Worm (Caenorhabditis elegans): ENCODE measurements around the gene fbxa-182.
A peak's percentile ranks its signal among the peaks of the same experiment; 100 is the strongest.

fbxa-182 gene

DNA sequence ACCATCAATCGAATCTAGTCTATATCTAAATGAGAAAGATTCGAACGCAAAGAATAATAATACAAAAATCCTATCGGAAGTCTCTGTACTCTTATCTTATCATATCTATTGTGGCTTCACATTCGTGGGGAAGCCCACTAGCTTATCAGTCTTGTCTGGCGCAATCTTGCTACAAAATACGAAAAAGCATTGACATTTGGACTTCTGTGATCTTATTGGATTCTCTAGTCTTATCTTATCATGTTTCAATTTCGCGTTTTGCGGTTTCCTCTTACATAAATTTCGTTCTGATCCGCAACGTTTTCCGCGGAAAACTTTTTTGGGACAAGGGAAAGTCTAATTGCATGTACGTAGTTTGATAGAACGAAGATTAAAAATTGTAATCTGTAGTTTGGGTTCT, 12.7 kb downstream of the fbxa-182 start:
- peak; percentile 77 for TF ChIP-seq nhr-21 (tag; optimal IDR thresholded peaks at IDR 0.05)
- TF ChIP-seq nhr-237 (tag; optimal IDR thresholded peaks at IDR 0.05) = no peak
- no peak for TF ChIP-seq nhr-77 (tag; optimal IDR thresholded peaks at IDR 0.05)
- TF ChIP-seq zag-1 (tag; optimal IDR thresholded peaks at IDR 0.05) = no peak

DNA sequence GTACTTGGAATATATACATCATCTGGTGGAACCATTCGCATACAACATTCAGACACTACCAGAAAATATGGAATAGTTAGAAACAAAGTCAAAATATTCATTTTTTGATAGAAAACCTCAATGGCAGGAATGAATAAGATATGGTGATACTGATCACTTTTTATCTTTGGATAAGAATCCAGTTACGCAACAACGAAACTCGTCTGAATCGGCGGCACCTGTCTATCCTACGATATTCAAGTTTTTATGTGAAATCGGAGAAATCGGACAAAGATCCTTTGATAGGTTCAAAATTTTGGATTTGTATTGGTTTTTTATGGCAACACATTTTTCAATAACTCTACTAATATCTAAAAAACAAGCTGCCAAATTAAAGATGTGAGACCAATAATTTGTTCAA, 13.7 kb downstream of the fbxa-182 start, which contains the start of gene F16G10.14:
Gene F16G10.14, minus strand, starts transcription at position 101 of the 400 bp plus-strand sequence.
- no peak for TF ChIP-seq egl-27 (tag; optimal IDR thresholded peaks at IDR 0.05)
- TF ChIP-seq zag-1 (tag; optimal IDR thresholded peaks at IDR 0.05) = no peak
- no peak for TF ChIP-seq mdl-1 (tag; optimal IDR thresholded peaks at IDR 0.05)
- TF ChIP-seq nhr-11 (tag; optimal IDR thresholded peaks at IDR 0.05) = no peak
- TF ChIP-seq sma-9 (GFP tag; optimal IDR thresholded peaks at IDR 0.05) = no peak
- no peak for TF ChIP-seq sma-9 (tag; optimal IDR thresholded peaks at IDR 0.05)

DNA sequence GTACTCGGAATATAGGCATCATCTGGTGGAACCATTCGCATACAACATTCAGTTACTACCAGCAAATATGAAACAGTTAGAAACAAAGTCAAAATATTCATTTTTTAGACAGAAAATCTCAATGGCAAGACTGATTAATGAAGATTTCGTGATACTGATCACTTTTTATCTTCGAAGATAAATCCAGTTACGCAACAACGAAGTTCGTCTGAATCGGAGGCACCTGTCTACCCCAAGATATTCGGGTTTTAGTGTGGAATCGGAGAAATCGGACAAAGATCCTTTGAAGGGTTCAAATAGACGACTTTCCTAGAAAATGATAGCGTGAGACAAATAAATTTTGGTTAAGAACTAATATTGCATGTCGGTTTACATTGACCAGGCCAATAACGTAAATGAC, 16.7 kb downstream of the fbxa-182 start, which contains the start of gene F16G10.13:
Gene F16G10.13, minus strand, starts transcription at position 101 of the 400 bp plus-strand sequence.
- TF ChIP-seq nhr-12 (tag; optimal IDR thresholded peaks at IDR 0.05) (no peak), lsy-2 (tag; optimal IDR thresholded peaks at IDR 0.05) (no peak), blmp-1 (tag; optimal IDR thresholded peaks at IDR 0.05; ENCODE audit: insufficient read depth) (no peak), aly-2 (tag; optimal IDR thresholded peaks at IDR 0.05) (no peak), ztf-4 (tag; optimal IDR thresholded peaks at IDR 0.05) (no peak), unc-39 (tag; optimal IDR thresholded peaks at IDR 0.05) (no peak), nhr-77 (tag; optimal IDR thresholded peaks at IDR 0.05) (no peak)

DNA sequence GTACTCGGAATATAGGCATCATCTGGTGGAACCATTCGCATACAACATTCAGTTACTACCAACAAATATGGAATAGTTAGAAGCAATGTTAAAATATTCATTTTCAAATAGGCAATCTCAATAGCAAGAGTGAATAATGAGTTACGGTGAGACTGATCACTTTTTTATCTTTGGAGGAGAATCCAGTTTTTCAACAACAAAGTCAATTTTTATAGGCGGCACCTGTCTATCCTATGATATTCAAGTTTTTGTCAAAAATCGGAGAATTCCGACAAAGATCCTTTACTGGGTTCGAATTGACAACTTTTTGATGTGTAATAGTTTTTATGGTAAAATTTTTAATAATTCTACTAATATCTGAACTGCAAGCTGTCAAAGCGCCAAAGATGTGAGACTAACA, 18.7 kb downstream of the fbxa-182 start, which contains the start of gene F16G10.11:
Gene F16G10.11, minus strand, starts transcription at position 101 of the 400 bp plus-strand sequence.
- TF ChIP-seq F13H6.1 (tag; optimal IDR thresholded peaks at IDR 0.05) = no peak
- TF ChIP-seq nhr-237 (tag; optimal IDR thresholded peaks at IDR 0.05) = no peak
- TF ChIP-seq unc-55 (GFP tag; optimal IDR thresholded peaks at IDR 0.05) = no peak
- TF ChIP-seq ama-1 (optimal IDR thresholded peaks at IDR 0.05) = no peak
- TF ChIP-seq nhr-6 (tag; optimal IDR thresholded peaks at IDR 0.05) = no peak
- no peak for TF ChIP-seq ceh-16 (tag; optimal IDR thresholded peaks at IDR 0.05)
- TF ChIP-seq snpc-4 (tag; optimal IDR thresholded peaks at IDR 0.05) = no peak
- no peak for TF ChIP-seq egl-27 (tag; optimal IDR thresholded peaks at IDR 0.05)
- TF ChIP-seq Y55F3AM.14 (GFP tag; optimal IDR thresholded peaks at IDR 0.05) = no peak
- TF ChIP-seq fos-1 (tag; optimal IDR thresholded peaks at IDR 0.05) = no peak
- no peak for TF ChIP-seq unc-39 (tag; optimal IDR thresholded peaks at IDR 0.05)
- TF ChIP-seq mbf-1 (tag; optimal IDR thresholded peaks at IDR 0.05) = no peak

DNA sequence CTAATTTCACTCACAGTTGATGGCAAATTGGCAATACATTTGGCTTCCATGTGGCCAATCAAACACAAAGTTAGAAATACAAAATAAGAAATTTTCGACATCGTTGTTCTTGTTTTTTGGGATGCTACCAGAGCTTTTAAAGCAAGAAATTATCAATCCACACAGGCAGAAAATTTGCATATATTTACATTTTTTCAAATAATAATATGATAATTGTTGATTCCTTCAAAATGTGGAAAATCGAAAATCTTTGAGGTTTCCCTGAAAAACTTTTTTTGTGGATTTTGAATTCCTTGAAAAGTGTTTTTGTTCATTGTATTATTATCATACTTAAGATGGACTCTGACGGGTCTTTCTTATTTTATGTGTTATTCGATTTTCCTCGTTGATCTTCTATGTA, 21.7 kb downstream of the fbxa-182 start, which contains the start of gene F16G10.10:
Gene F16G10.10, minus strand, starts transcription at position 101 of the 400 bp plus-strand sequence.
- TF ChIP-seq mab-5 (tag; optimal IDR thresholded peaks at IDR 0.05) = no peak
- no peak for TF ChIP-seq lin-11 (tag; optimal IDR thresholded peaks at IDR 0.05)

DNA sequence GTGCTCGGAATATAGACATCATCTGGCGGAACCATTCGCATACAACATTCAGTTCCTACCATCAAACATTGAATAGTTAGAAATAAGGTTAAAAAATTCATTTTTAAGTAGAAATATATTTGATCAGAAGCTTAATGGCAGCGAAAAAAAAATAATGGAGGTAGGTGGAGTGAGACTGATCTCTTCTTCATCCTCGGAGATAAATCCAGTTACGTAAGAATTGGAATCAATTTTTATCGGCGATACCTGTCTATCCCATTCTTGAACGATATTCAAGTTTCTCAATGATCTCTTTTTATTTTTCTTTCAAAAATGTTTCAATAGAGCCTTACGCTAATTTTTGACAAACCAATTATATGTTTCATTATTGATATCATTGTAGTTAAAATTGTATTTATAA, 27.1 kb downstream of the fbxa-182 start, which contains the start of gene F16G10.9:
Gene F16G10.9, minus strand, starts transcription at position 101 of the 400 bp plus-strand sequence.
- no peak for TF ChIP-seq C34F6.9 (tag; optimal IDR thresholded peaks at IDR 0.05)
- no peak for TF ChIP-seq ceh-16 (tag; optimal IDR thresholded peaks at IDR 0.05)
- no peak for TF ChIP-seq elt-1 (tag; optimal IDR thresholded peaks at IDR 0.05)
- no peak for TF ChIP-seq lin-11 (tag; optimal IDR thresholded peaks at IDR 0.05)
- no peak for TF ChIP-seq sma-3 (GFP tag; optimal IDR thresholded peaks at IDR 0.05)
- TF ChIP-seq ama-1 (optimal IDR thresholded peaks at IDR 0.05) = no peak
- TF ChIP-seq sma-9 (GFP tag; optimal IDR thresholded peaks at IDR 0.05) = no peak
- no peak for TF ChIP-seq sma-9 (tag; optimal IDR thresholded peaks at IDR 0.05)
- TF ChIP-seq gmeb-1 (tag; optimal IDR thresholded peaks at IDR 0.05) = no peak
- TF ChIP-seq crh-2 (tag; optimal IDR thresholded peaks at IDR 0.05) = no peak
- no peak for TF ChIP-seq alr-1 (tag; optimal IDR thresholded peaks at IDR 0.05)

DNA sequence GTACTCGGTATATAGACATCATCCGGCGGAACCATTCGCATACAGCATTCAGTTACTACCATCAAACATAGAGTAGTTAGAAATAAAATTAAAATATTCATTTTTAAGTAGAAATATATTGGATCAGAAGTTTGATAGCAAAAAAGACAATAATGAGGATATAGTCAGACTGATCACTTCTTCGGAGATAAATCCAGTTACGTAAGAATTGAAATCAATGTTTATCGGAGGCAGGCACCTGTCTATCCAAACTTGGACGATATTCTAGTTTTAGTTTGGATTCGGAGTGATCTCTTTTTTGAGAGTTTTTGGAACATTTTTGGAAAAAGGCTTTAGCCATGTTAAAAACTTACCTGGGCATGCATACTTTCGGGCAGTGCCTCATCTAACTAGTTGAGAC, 29.2 kb downstream of the fbxa-182 start, which contains the start of gene F16G10.8:
Gene F16G10.8, minus strand, starts transcription at position 101 of the 400 bp plus-strand sequence.
- no peak for TF ChIP-seq nhr-23 (tag; optimal IDR thresholded peaks at IDR 0.05)
- no peak for TF ChIP-seq nhr-129 (tag; optimal IDR thresholded peaks at IDR 0.05)
- no peak for TF ChIP-seq mab-5 (tag; optimal IDR thresholded peaks at IDR 0.05)
- TF ChIP-seq ztf-11 (tag; optimal IDR thresholded peaks at IDR 0.05) = no peak

Data from whole organism, L2 larva.